Fruit fly (Drosophila melanogaster) whole organism, pupa: ENCODE results near the gene Ace.

Experiments used
- CG12605 ChIP-seq: fragments of 200-800 bp; sonication (Bioruptor generic); IDR thresholded peaks from 2 replicates; pipeline ENCODE4 v1.3.6; 2022; ENCODE audit warnings: missing biosample characterization, missing genetic modification characterization
- CG13204 ChIP-seq: fragments of 200-800 bp; sonication (Bioruptor generic); optimal IDR thresholded peaks from 2 replicates; lab custom pipeline; 2018; ENCODE audit warnings: missing biosample characterization, mild to moderate bottlenecking, missing genetic modification characterization, moderate library complexity
- CG15710 ChIP-seq: fragments of 200-800 bp; sonication (Bioruptor generic); optimal IDR thresholded peaks from 2 replicates; lab custom pipeline; 2018; ENCODE audit warnings: missing biosample characterization, mild to moderate bottlenecking, missing genetic modification characterization, moderate library complexity
- CG17806 ChIP-seq: fragments of 200-800 bp; sonication (Bioruptor generic); optimal IDR thresholded peaks from 2 replicates; lab custom pipeline; 2018; ENCODE audit warnings: missing biosample characterization, mild to moderate bottlenecking, missing genetic modification characterization, moderate library complexity
- CG32121 ChIP-seq: fragments of 200-800 bp; sonication (Bioruptor generic); IDR thresholded peaks from 2 replicates; pipeline ENCODE4 v1.3.6; 2022; ENCODE audit warnings: missing biosample characterization, missing genetic modification characterization
- CG8159 ChIP-seq: fragments of 200-800 bp; sonication (Bioruptor generic); optimal IDR thresholded peaks from 3 replicates; lab custom pipeline; 2018; ENCODE audit warnings: missing biosample characterization, mild to moderate bottlenecking, missing genetic modification characterization, moderate library complexity
- CG8301 ChIP-seq: fragments of 200-800 bp; sonication (Bioruptor generic); optimal IDR thresholded peaks from 2 replicates; lab custom pipeline; 2018; ENCODE audit warnings: missing biosample characterization, mild to moderate bottlenecking, missing genetic modification characterization
- CG9948 ChIP-seq: fragments of 200-800 bp; sonication (Bioruptor generic); optimal IDR thresholded peaks from 2 replicates; lab custom pipeline; 2018; ENCODE audit warnings: missing biosample characterization, mild to moderate bottlenecking, missing genetic modification characterization, moderate library complexity
- D1 ChIP-seq: fragments of 200-800 bp; sonication (Bioruptor generic); optimal IDR thresholded peaks from 2 replicates; lab custom pipeline; 2018; ENCODE audit warnings: missing biosample characterization, mild to moderate bottlenecking, missing genetic modification characterization, moderate library complexity
- EcR ChIP-seq: fragments of 200-800 bp; sonication (Bioruptor generic); optimal IDR thresholded peaks from 3 replicates; lab custom pipeline; 2019; ENCODE audit warnings: missing biosample characterization, missing genetic modification characterization, mild to moderate bottlenecking, moderate library complexity, missing genetic modification reagents
- Pif1A ChIP-seq: fragments of 200-800 bp; sonication (Bioruptor generic); optimal IDR thresholded peaks from 3 replicates; lab custom pipeline; 2016; ENCODE audit warnings: missing biosample characterization, missing genetic modification characterization
- Snoo ChIP-seq: fragments of 200-800 bp; sonication (Bioruptor generic); optimal IDR thresholded peaks from 3 replicates; lab custom pipeline; 2017; ENCODE audit warnings: missing biosample characterization, mild to moderate bottlenecking, missing genetic modification characterization, inconsistent platforms
- fd96Ca ChIP-seq: fragments of 200-800 bp; sonication (Bioruptor generic); IDR thresholded peaks from 3 replicates; pipeline ENCODE4 v1.3.6; 2022; ENCODE audit warnings: missing biosample characterization, missing genetic modification characterization
- rn ChIP-seq: fragments of 200-800 bp; sonication (Bioruptor generic); IDR thresholded peaks from 2 replicates; pipeline ENCODE4 v1.3.6; 2022; ENCODE audit warnings: missing biosample characterization, missing genetic modification characterization

- TF ChIP-seq Snoo (tag; lab: Kevin White, UChicago), result no peak
- no peak for TF ChIP-seq CG17806 (tag; lab: Kevin White, UChicago)
- TF ChIP-seq CG9948 (tag; lab: Kevin White, UChicago), result no peak
- no peak for TF ChIP-seq fd96Ca (GFP tag; lab: Robert Waterston, UW)
- TF ChIP-seq CG8159 (tag; lab: Kevin White, UChicago), result no peak
- TF ChIP-seq Pif1A (GFP tag; lab: Kevin White, UChicago), result no peak
- TF ChIP-seq CG8301 (tag; lab: Kevin White, UChicago), result no peak
- no peak for TF ChIP-seq CG15710 (tag; lab: Kevin White, UChicago)
- TF ChIP-seq CG32121 (GFP tag; lab: Robert Waterston, UW), result no peak
- no peak for TF ChIP-seq EcR
- TF ChIP-seq rn, result no peak
- no peak for TF ChIP-seq D1
- TF ChIP-seq CG12605 (GFP tag; lab: Robert Waterston, UW), result no peak
- TF ChIP-seq CG13204 (GFP tag; lab: Kevin White, UChicago), result no peak
Observed at dm6 chr3R:13186396-13186795, 72.9 kb downstream of the Ace start, which contains the start of gene CG8508.
